Fruit fly (Drosophila melanogaster) whole organism, embryonic: ENCODE results near the gene Upf2.
A peak's percentile ranks its signal among the peaks of the same experiment; 100 is the strongest.

Experiments
- CG12071 ChIP-seq: fragments of 200-800 bp; sonication (Bioruptor generic); optimal IDR thresholded peaks from 3 replicates; lab custom pipeline; 2018; ENCODE audit warnings: missing biosample characterization, mild to moderate bottlenecking, missing genetic modification characterization
- CG12155 ChIP-seq: fragments of 200-800 bp; sonication (Bioruptor generic); optimal IDR thresholded peaks from 3 replicates; lab custom pipeline; 2016; ENCODE audit warnings: missing biosample characterization, missing genetic modification characterization
- CG12236 ChIP-seq: fragments of 200-800 bp; sonication (Bioruptor generic); optimal IDR thresholded peaks from 2 replicates; lab custom pipeline; 2016; ENCODE audit warnings: missing biosample characterization, missing genetic modification characterization
- CG12744 ChIP-seq: fragments of 200-800 bp; sonication (Bioruptor generic); optimal IDR thresholded peaks from 2 replicates; lab custom pipeline; 2016; ENCODE audit warnings: missing biosample characterization, missing genetic modification characterization
- CG14441 ChIP-seq: fragments of 200-800 bp; sonication (Bioruptor generic); IDR thresholded peaks from 2 replicates; pipeline ENCODE4 v1.3.6; 2022; ENCODE audit warnings: missing biosample characterization, missing genetic modification characterization
- CG15696 ChIP-seq: fragments of 200-800 bp; sonication (Bioruptor generic); optimal IDR thresholded peaks from 2 replicates; lab custom pipeline; 2019; ENCODE audit warnings: missing biosample characterization, mild to moderate bottlenecking, missing genetic modification characterization, moderate library complexity
- CG17385 ChIP-seq: fragments of 200-800 bp; sonication (Bioruptor generic); optimal IDR thresholded peaks from 3 replicates; lab custom pipeline; 2018; ENCODE audit warnings: missing biosample characterization, mild to moderate bottlenecking, missing genetic modification characterization
- CG18764 ChIP-seq: fragments of 200-800 bp; sonication (Bioruptor generic); optimal IDR thresholded peaks from 3 replicates; lab custom pipeline; 2016; ENCODE audit warnings: missing biosample characterization, missing genetic modification characterization
- CG2875 ChIP-seq: fragments of 200-800 bp; sonication (Bioruptor generic); optimal IDR thresholded peaks from 2 replicates; lab custom pipeline; 2017; ENCODE audit warnings: missing biosample characterization, mild to moderate bottlenecking, missing genetic modification characterization, missing genetic modification reagents
- CG31365 ChIP-seq: fragments of 200-800 bp; sonication (Bioruptor generic); optimal IDR thresholded peaks from 2 replicates; lab custom pipeline; 2018; ENCODE audit warnings: missing biosample characterization, mild to moderate bottlenecking, missing genetic modification characterization
- CG33557 ChIP-seq: fragments of 200-800 bp; sonication (Bioruptor generic); optimal IDR thresholded peaks from 2 replicates; lab custom pipeline; 2019; ENCODE audit warnings: missing biosample characterization, mild to moderate bottlenecking, missing genetic modification characterization, moderate library complexity
- CG4328 ChIP-seq: fragments of 200-800 bp; sonication (Bioruptor generic); optimal IDR thresholded peaks from 3 replicates; lab custom pipeline; 2017; ENCODE audit warnings: missing biosample characterization, missing genetic modification reagents, missing genetic modification characterization
- CG4854 ChIP-seq: fragments of 200-800 bp; sonication (Bioruptor generic); optimal IDR thresholded peaks from 2 replicates; lab custom pipeline; 2016; ENCODE audit warnings: missing biosample characterization, missing genetic modification characterization, inconsistent platforms
- CG5953 ChIP-seq: fragments of 200-800 bp; sonication (Bioruptor generic); IDR thresholded peaks from 2 replicates; pipeline ENCODE4 v1.3.6; 2022; ENCODE audit warnings: missing biosample characterization, missing genetic modification characterization
- CG6683 ChIP-seq: fragments of 200-800 bp; sonication (Bioruptor generic); optimal IDR thresholded peaks from 2 replicates; lab custom pipeline; 2017; ENCODE audit warnings: missing biosample characterization, mild to moderate bottlenecking, missing genetic modification characterization, missing genetic modification reagents
- CG7987 ChIP-seq: fragments of 200-800 bp; sonication (Bioruptor generic); optimal IDR thresholded peaks from 2 replicates; lab custom pipeline; 2018; ENCODE audit warnings: missing biosample characterization, mild to moderate bottlenecking, missing genetic modification characterization, moderate library complexity
- CG9876 ChIP-seq: fragments of 200-800 bp; sonication (Bioruptor generic); optimal IDR thresholded peaks from 2 replicates; lab custom pipeline; 2016; ENCODE audit warnings: missing biosample characterization, missing genetic modification characterization
- Doc3 ChIP-seq: fragments of 200-800 bp; sonication (Bioruptor generic); IDR thresholded peaks from 3 replicates; pipeline ENCODE4 v1.3.6; 2022; ENCODE audit warnings: missing biosample characterization, missing genetic modification characterization; ENCODE audit not compliant: partially characterized antibody
- HHEX ChIP-seq: fragments of 200-800 bp; sonication (Bioruptor generic); optimal IDR thresholded peaks from 3 replicates; lab custom pipeline; 2017; ENCODE audit warnings: missing biosample characterization, mild to moderate bottlenecking, missing genetic modification characterization, missing genetic modification reagents
- HLH54F ChIP-seq: fragments of 200-800 bp; sonication (Bioruptor generic); optimal IDR thresholded peaks from 3 replicates; lab custom pipeline; 2016; ENCODE audit warnings: missing biosample characterization, missing genetic modification characterization
- Lpt ChIP-seq: fragments of >200 bp; optimal IDR thresholded peaks from 2 replicates; lab custom pipeline; 2018; ENCODE audit warnings: missing biosample characterization, missing genetic modification characterization
- MESR4 ChIP-seq: fragments of 200-800 bp; sonication (Bioruptor generic); optimal IDR thresholded peaks from 2 replicates; lab custom pipeline; 2018; ENCODE audit warnings: missing biosample characterization, mild to moderate bottlenecking, missing genetic modification characterization, moderate library complexity
- NK7.1 ChIP-seq: fragments of 200-800 bp; sonication (Bioruptor generic); optimal IDR thresholded peaks from 3 replicates; lab custom pipeline; 2016; ENCODE audit warnings: missing biosample characterization, missing genetic modification characterization
- Oli ChIP-seq: fragments of 200-800 bp; sonication (Bioruptor generic); optimal IDR thresholded peaks from 2 replicates; lab custom pipeline; 2018; ENCODE audit warnings: missing biosample characterization, mild to moderate bottlenecking, missing genetic modification characterization, moderate library complexity
- Optix ChIP-seq: fragments of 200-800 bp; sonication (Bioruptor generic); IDR thresholded peaks from 3 replicates; pipeline ENCODE4 v1.3.6; 2022; ENCODE audit warnings: missing biosample characterization, missing genetic modification characterization
- TFAM ChIP-seq: fragments of 200-800 bp; sonication (Bioruptor generic); optimal IDR thresholded peaks from 2 replicates; lab custom pipeline; 2017; ENCODE audit warnings: missing biosample characterization, missing genetic modification characterization, inconsistent platforms
- abd-A ChIP-seq: fragments of 200-800 bp; sonication (Bioruptor generic); optimal IDR thresholded peaks from 3 replicates; lab custom pipeline; 2019; ENCODE audit warnings: missing biosample characterization, mild to moderate bottlenecking, missing genetic modification characterization, moderate library complexity
- cato ChIP-seq: fragments of 200-800 bp; sonication (Bioruptor generic); optimal IDR thresholded peaks from 2 replicates; lab custom pipeline; 2016; ENCODE audit warnings: missing biosample characterization, missing genetic modification characterization, borderline replicate concordance
- corto ChIP-seq: fragments of 200-800 bp; sonication (Bioruptor generic); optimal IDR thresholded peaks from 2 replicates; lab custom pipeline; 2016; ENCODE audit warnings: missing biosample characterization, mild to moderate bottlenecking, missing genetic modification characterization, moderate library complexity
- croc ChIP-seq: fragments of 200-800 bp; sonication (Bioruptor generic); conservative IDR thresholded peaks from 3 replicates; pipeline ENCODE4 v1.3.6; 2022; ENCODE audit warnings: missing biosample characterization, missing genetic modification characterization
- dimm ChIP-seq: fragments of 200-800 bp; sonication (Bioruptor generic); IDR thresholded peaks from 2 replicates; pipeline ENCODE4 v1.3.6; 2022; ENCODE audit warnings: missing biosample characterization, missing genetic modification characterization
- eyg ChIP-seq: fragments of 200-800 bp; sonication (Bioruptor generic); optimal IDR thresholded peaks from 3 replicates; lab custom pipeline; 2016; ENCODE audit warnings: missing biosample characterization, missing genetic modification characterization
- grn ChIP-seq: fragments of 200-800 bp; sonication (Bioruptor generic); optimal IDR thresholded peaks from 3 replicates; lab custom pipeline; 2017; ENCODE audit warnings: missing biosample characterization, missing genetic modification characterization
- gsb-n ChIP-seq: fragments of 200-800 bp; sonication (Bioruptor generic); optimal IDR thresholded peaks from 3 replicates; lab custom pipeline; 2018; ENCODE audit warnings: missing biosample characterization, mild to moderate bottlenecking, missing genetic modification characterization
- hbn ChIP-seq: fragments of 200-800 bp; sonication (Bioruptor generic); IDR thresholded peaks from 2 replicates; pipeline ENCODE4 v1.3.6; 2022; ENCODE audit warnings: missing biosample characterization, missing genetic modification characterization; ENCODE audit not compliant: partially characterized antibody
- hkb ChIP-seq, 2 experiments: fragments of 200-800 bp in 1 of 2; fragments of >200 bp in 1 of 2; sonication (Bioruptor generic) in 1 of 2; IDR thresholded peaks in 1 of 2; optimal IDR thresholded peaks in 1 of 2; 2 replicates each; pipeline versions ENCODE4 v1.3.6 to Lab custom; 2017 to 2022; ENCODE audit warnings: missing biosample characterization in 1 of 2, missing genetic modification characterization in 1 of 2
- jing ChIP-seq: fragments of 200-800 bp; sonication (Bioruptor generic); optimal IDR thresholded peaks from 2 replicates; lab custom pipeline; 2018; ENCODE audit warnings: missing biosample characterization, mild to moderate bottlenecking, missing genetic modification characterization
- lbe ChIP-seq: fragments of 200-800 bp; sonication (Bioruptor generic); optimal IDR thresholded peaks from 2 replicates; lab custom pipeline; 2016; ENCODE audit warnings: missing biosample characterization, mild to moderate bottlenecking, missing genetic modification characterization
- lmd ChIP-seq: fragments of 200-800 bp; sonication (Bioruptor generic); IDR thresholded peaks from 2 replicates; pipeline ENCODE4 v1.3.6; 2022; ENCODE audit warnings: missing biosample characterization, missing genetic modification characterization
- luna ChIP-seq: fragments of 200-800 bp; sonication (Bioruptor generic); optimal IDR thresholded peaks from 2 replicates; lab custom pipeline; 2016; ENCODE audit warnings: missing biosample characterization, missing genetic modification characterization
- maf-S ChIP-seq: fragments of 200-800 bp; sonication (Bioruptor generic); optimal IDR thresholded peaks from 2 replicates; lab custom pipeline; 2016; ENCODE audit warnings: missing biosample characterization, missing genetic modification characterization
- rib ChIP-seq: fragments of 200-800 bp; sonication (Bioruptor generic); IDR thresholded peaks from 2 replicates; pipeline ENCODE4 v1.3.6; 2022; ENCODE audit warnings: missing biosample characterization, missing genetic modification characterization
- ro ChIP-seq: fragments of 200-800 bp; sonication (Bioruptor generic); IDR thresholded peaks from 2 replicates; pipeline ENCODE4 v1.3.6; 2022; ENCODE audit warnings: missing biosample characterization, missing genetic modification characterization
- salm ChIP-seq: fragments of 200-800 bp; sonication (Bioruptor generic); optimal IDR thresholded peaks from 2 replicates; lab custom pipeline; 2018; ENCODE audit warnings: missing biosample characterization, mild to moderate bottlenecking, missing genetic modification characterization
- schlank ChIP-seq: fragments of 200-800 bp; sonication (Bioruptor generic); optimal IDR thresholded peaks from 2 replicates; lab custom pipeline; 2018; ENCODE audit warnings: missing biosample characterization, mild to moderate bottlenecking, missing genetic modification characterization
- sna ChIP-seq: fragments of 200-800 bp; sonication (Bioruptor generic); IDR thresholded peaks from 2 replicates; pipeline ENCODE4 v1.3.6; 2022; ENCODE audit warnings: missing biosample characterization, missing genetic modification characterization; ENCODE audit not compliant: partially characterized antibody
- sob ChIP-seq: fragments of 200-800 bp; sonication (Bioruptor generic); IDR thresholded peaks from 2 replicates; pipeline ENCODE4 v1.3.6; 2022; ENCODE audit warnings: missing biosample characterization, missing genetic modification characterization
- tio ChIP-seq: fragments of 200-800 bp; sonication (Bioruptor generic); optimal IDR thresholded peaks from 2 replicates; lab custom pipeline; 2017; ENCODE audit warnings: missing biosample characterization, missing genetic modification characterization, inconsistent platforms
- tup ChIP-seq: fragments of 200-800 bp; sonication (Bioruptor generic); optimal IDR thresholded peaks from 2 replicates; lab custom pipeline; 2016; ENCODE audit warnings: missing biosample characterization, mild to moderate bottlenecking, missing genetic modification characterization, moderate library complexity

Upf2 gene

DNA sequence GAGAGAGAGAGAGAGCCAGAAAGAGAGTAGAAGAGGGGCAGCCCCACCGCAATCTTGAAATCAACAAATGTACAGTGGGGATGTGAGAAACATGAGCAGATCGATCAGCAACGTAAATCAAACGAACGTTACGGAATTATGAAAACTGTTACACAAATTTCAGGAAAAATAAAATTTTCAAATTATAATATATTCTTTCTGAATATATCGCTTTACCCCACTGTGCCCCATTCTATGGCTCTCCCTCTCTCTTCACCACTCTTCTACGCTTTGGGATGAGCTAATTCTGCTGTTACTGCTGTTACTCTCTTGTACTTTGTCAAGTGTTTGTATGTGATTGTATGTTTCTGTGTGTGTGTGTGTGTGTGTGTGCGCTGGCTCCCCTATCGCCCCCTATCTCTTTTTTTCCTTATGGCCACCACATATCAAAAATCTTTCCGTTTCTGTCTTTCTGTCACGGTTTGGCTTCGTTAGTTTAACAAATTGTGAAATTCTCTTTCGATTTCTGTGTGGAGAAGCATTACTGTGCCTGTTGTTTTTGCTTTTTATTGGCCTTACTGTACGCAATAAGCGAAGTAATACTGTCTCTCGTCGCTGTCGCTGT, 15.9 kb upstream of the Upf2 start (continued):
- TF ChIP-seq CG4328 (peak; percentile 79), tup (GFP tag; lab: Kevin White, UChicago) (peak; percentile 80), CG9876 (GFP tag; lab: Kevin White, UChicago) (peak; percentile 50), lmd (peak; percentile 98), CG17385 (GFP tag; lab: Kevin White, UChicago) (peak; percentile 95), hbn (GFP tag; lab: Robert Waterston, UW) (no peak), hkb (optimal IDR thresholded peaks at IDR 0.05; lab: Kevin White, UChicago) (no peak), hkb (GFP tag; IDR thresholded peaks at IDR 0.05; lab: Robert Waterston, UW) (peak; percentile 99), luna (GFP tag; lab: Kevin White, UChicago) (peak; percentile 78), croc (GFP tag; lab: Robert Waterston, UW) (peak; percentile 95), CG12744 (GFP tag; lab: Kevin White, UChicago) (peak; percentile 83), jing (GFP tag; lab: Kevin White, UChicago) (peak; percentile 91), NK7.1 (GFP tag; lab: Kevin White, UChicago) (peak; percentile 79), lbe (peak; percentile 90), CG15696 (tag; lab: Kevin White, UChicago) (peak; percentile 71), cato (GFP tag; lab: Kevin White, UChicago) (peak; percentile 90), CG7987 (GFP tag; lab: Kevin White, UChicago) (peak; percentile 84), Doc3 (GFP tag; lab: Robert Waterston, UW) (peak; percentile 53; the same call in 2 of the 3 replicates), sob (GFP tag; lab: Robert Waterston, UW) (peak; percentile 99), Optix (GFP tag; lab: Robert Waterston, UW) (peak; percentile 99), gsb-n (tag; lab: Kevin White, UChicago) (peak; percentile 95), sna (GFP tag; lab: Robert Waterston, UW) (0 out of 2 replicates have a peak, but pooled peaks have one; percentile 59), maf-S (GFP tag; lab: Kevin White, UChicago) (peak; percentile 88), CG5953 (GFP tag; lab: Robert Waterston, UW) (peak; percentile 99), CG14441 (peak; percentile 99), grn (GFP tag; lab: Kevin White, UChicago) (peak; percentile 96), schlank (tag; lab: Kevin White, UChicago) (peak; percentile 93), rib (peak; percentile 98), abd-A (peak; percentile 82), CG31365 (tag; lab: Kevin White, UChicago) (peak; percentile 88), CG18764 (GFP tag; lab: Kevin White, UChicago) (peak; percentile 91), CG2875 (peak; percentile 95), Lpt (GFP tag; lab: Kevin White, UChicago) (no peak), HLH54F (GFP tag; lab: Kevin White, UChicago) (peak; percentile 86), CG12071 (peak; percentile 95), corto (GFP tag; lab: Kevin White, UChicago) (peak; percentile 95), CG4854 (peak; percentile 91), tio (GFP tag; lab: Kevin White, UChicago) (peak; percentile 87), CG12236 (GFP tag; lab: Kevin White, UChicago) (peak; percentile 73), Oli (tag; lab: Kevin White, UChicago) (peak; percentile 95), ro (peak; percentile 95), CG12155 (peak; percentile 93), salm (peak; percentile 94), dimm (GFP tag; lab: Robert Waterston, UW) (peak; percentile 94), TFAM (GFP tag; lab: Kevin White, UChicago) (peak; percentile 67), MESR4 (GFP tag; lab: Kevin White, UChicago) (peak; percentile 42), CG6683 (peak; percentile 94), CG33557 (peak; percentile 68), HHEX (GFP tag; lab: Kevin White, UChicago) (peak; percentile 97), eyg (GFP tag; lab: Kevin White, UChicago) (peak; percentile 57)
